Fruit fly (Drosophila melanogaster): ENCODE results near the gene Hsp67Bc.

The Hsp67Bc gene

DNA sequence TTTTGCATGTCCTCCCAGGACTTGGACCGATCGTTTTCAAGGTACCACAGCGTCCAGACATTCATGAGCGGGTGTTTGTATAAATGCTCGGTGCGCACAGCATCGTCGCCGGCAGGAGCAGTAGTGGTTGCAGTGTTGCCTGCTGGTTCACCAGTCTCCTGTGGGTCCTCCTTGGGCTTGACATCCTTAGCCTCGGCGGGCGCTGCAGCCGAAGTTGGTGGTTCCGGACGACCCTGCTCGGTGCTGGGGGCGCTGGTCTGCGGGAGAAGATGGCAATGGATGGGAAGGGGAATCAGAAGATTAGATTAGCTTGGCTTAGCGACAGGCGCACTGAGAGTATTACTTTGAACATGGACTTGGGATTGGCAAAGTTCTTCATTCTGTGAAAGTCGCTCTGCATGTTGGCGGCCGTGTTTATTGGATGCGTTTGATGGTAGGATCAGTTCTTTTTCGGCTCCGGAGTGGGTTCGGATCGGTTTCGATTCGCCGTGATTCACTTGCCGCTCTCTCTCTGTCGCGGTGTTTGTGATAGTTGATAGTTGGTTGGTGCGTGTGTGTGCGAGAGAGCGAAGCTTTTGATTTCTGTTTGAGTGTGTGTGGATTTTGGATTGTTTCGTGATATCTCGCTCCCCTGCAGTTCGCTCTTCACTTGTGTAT is 28.5 kb upstream of the Hsp67Bc start:
- TF ChIP-seq insv (optimal IDR thresholded peaks at IDR 0.05) (no peak), Myc (optimal IDR thresholded peaks at IDR 0.05) (no peak), h (optimal IDR thresholded peaks at IDR 0.05) (no peak), psq (optimal IDR thresholded peaks at IDR 0.05) (no peak), ttk (optimal IDR thresholded peaks at IDR 0.05) (no peak), Sin3A (optimal IDR thresholded peaks at IDR 0.05) (no peak)

DNA sequence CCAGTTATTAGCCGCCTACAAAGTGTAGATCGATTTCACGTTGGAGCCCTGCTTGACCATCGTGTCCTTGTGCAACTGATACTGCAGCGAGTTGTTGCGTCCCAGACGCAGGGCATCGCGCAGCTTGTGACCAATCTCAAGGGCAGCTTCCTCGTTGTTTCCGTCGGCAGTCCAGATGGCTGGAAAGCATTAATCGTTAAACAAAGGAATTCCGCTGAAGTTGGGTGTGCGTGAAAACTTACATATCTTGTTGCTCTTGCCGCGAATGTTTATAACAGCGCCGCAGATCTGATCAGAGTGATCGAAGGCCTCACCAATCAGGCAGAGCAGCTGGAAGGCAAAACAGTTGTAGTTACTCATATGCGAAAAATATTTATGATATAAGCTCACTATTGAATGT is 27.6 kb upstream of the Hsp67Bc start:
- TF ChIP-seq insv (optimal IDR thresholded peaks at IDR 0.05) (no peak), ttk (optimal IDR thresholded peaks at IDR 0.05) (no peak), Myc (optimal IDR thresholded peaks at IDR 0.05) (no peak), h (optimal IDR thresholded peaks at IDR 0.05) (no peak), Sin3A (optimal IDR thresholded peaks at IDR 0.05) (no peak), psq (optimal IDR thresholded peaks at IDR 0.05) (no peak)

DNA sequence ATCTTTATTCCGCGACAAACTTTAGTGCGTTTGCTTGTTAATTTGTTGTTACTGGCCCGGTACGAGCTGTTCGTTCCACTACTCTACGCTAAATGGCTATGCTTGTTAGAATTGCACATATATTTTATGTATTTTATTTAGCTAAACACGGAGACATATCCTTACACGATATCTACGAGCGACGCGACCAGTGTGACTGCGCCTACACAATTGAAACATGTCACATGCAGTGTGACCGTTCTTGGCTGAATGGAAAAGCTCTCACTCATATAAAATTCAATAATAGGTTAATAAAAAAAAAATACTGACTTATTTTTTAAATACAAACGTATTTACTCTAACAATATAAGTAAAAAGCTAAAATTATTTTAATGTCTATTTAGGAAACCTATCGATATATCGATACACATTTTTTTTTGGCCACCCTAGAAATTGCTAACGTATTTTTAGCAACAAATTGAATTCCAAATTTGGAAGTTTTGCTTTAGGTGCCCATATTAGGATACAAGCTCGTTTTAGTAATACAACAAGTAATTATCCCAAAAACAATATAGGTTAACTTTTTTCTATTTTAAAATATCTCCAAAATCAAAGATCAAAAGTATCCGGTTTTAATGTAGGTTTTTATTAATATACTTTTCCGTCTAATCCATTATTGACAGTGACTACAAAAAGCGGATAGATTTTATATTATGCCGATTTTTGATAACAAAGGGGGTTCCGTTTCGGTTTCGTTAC is 26.9 kb upstream of the Hsp67Bc start, which contains the start of gene CG4080:
TSS of gene CG4080 (minus strand) at position 215 of the 738 bp plus-strand sequence.
- TF ChIP-seq h (optimal IDR thresholded peaks at IDR 0.05) (no peak), insv (optimal IDR thresholded peaks at IDR 0.05) (no peak), Myc (optimal IDR thresholded peaks at IDR 0.05) (no peak), psq (optimal IDR thresholded peaks at IDR 0.05) (no peak), ttk (optimal IDR thresholded peaks at IDR 0.05) (no peak), Sin3A (optimal IDR thresholded peaks at IDR 0.05) (no peak)

DNA sequence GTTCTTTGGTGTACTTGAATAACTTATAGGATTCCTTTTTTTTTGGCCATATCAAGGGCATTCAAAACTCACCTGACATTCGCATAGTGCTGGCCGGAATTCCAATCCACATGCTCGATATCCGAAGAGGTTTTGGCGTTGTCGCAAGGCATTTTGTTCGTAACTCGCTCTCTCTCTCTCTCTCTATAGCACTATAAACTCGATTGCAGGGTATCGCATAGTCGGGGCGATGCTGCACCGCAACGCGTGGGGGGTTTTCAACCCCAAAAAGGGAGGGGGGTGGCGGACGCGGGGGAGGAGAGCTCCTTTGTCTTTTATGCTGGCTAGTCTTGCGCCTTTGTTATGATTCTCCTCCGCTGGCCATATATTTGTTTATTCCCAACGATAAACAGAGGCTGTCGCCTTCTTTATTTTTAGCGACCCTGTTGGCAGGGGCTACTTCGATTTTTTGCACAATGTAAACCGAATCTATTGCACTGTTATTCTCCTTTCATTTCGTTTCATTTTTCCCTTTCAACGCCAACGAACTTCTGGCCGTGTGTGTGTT is 26.2 kb upstream of the Hsp67Bc start:
- TF ChIP-seq insv (optimal IDR thresholded peaks at IDR 0.05) = no peak
- TF ChIP-seq Myc (optimal IDR thresholded peaks at IDR 0.05) = no peak
- TF ChIP-seq ttk (optimal IDR thresholded peaks at IDR 0.05) = no peak
- TF ChIP-seq Sin3A (optimal IDR thresholded peaks at IDR 0.05) = no peak
- no peak for TF ChIP-seq psq (optimal IDR thresholded peaks at IDR 0.05)
- no peak for TF ChIP-seq h (optimal IDR thresholded peaks at IDR 0.05)

DNA sequence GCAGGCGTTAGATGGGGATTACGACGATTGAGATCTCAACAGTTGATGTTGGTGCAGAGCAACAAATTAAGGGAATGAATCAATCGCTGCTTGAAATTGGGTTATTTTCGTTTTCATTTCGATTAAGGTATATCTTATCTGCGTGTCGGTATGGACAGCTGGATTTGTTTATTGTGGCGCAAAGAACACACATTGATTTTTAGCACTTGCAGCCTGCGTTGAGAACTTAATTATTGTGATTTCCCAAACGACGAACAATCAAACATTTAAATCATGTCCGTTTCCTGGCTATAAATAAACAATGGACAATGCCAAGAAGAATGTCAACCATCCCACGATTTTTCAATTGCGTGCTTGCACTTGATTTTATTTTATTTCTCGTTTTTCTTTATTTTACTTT is 25.7 kb upstream of the Hsp67Bc start:
- TF ChIP-seq Sin3A (optimal IDR thresholded peaks at IDR 0.05) (no peak), h (optimal IDR thresholded peaks at IDR 0.05) (no peak), Myc (optimal IDR thresholded peaks at IDR 0.05) (no peak), insv (optimal IDR thresholded peaks at IDR 0.05) (no peak), psq (optimal IDR thresholded peaks at IDR 0.05) (no peak), ttk (optimal IDR thresholded peaks at IDR 0.05) (no peak)

DNA sequence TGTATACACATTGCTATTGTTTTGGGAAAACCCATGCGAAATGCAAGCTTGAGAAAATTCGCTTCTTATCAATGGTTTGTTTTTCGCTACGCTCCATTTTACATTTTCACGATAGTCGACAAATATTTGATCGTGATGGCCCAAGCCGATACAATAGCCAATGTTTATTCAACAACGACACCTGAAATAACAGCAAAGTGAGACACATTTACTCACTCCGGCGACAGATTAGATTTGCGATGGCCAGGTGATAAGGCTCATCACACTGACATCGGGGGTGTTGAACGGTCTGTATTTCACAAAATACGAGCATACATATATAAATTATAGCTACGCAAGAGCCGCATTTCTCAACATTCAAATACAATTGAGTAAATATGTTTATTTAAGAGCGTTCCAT is 24.9 kb upstream of the Hsp67Bc start:
- no peak for TF ChIP-seq insv (optimal IDR thresholded peaks at IDR 0.05)
- no peak for TF ChIP-seq Sin3A (optimal IDR thresholded peaks at IDR 0.05)
- TF ChIP-seq Myc (optimal IDR thresholded peaks at IDR 0.05) = no peak
- no peak for TF ChIP-seq psq (optimal IDR thresholded peaks at IDR 0.05)

DNA sequence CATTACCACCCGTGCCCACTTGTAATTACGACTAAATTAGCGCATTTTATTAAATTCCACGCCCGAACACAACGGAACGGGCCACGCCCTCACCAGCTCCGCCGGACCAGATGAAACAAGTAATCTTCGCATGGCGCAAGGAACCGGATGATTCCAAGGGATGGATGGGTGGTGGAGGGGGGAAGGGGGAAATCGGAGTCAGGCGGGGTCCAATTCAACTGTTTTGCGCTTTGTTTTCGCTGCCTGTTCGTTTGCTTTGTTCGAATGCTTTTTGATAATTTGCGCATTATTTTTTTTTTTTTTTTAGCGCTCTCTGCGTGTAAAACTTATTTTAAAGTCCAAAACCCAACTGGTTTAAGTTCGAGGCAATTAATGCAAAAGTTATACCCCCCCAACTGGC is 24.4 kb upstream of the Hsp67Bc start:
- TF ChIP-seq psq (optimal IDR thresholded peaks at IDR 0.05) (no peak), insv (optimal IDR thresholded peaks at IDR 0.05) (no peak), Sin3A (optimal IDR thresholded peaks at IDR 0.05) (no peak), Myc (optimal IDR thresholded peaks at IDR 0.05) (no peak), ttk (optimal IDR thresholded peaks at IDR 0.05) (no peak), h (optimal IDR thresholded peaks at IDR 0.05) (no peak)

DNA sequence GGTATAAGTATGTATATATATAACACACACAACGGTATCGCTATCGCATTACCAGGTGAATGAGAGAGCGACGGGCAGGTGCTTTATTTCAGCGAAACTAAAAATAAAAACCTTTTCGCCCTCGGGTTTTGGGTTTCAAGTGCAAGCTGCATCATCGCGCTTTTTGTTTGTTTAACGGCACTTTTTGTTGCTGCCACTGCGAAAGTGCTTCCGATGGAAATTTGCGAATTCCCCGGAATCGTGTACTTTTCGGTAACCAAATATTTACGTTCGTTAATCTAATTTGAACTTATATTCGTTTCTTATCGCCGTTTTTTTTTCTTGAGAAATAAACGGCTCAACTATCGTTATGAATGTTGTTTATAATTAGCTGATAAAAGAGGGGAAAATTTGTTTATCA is 23.7 kb upstream of the Hsp67Bc start:
- no peak for TF ChIP-seq Sin3A (optimal IDR thresholded peaks at IDR 0.05)
- TF ChIP-seq h (optimal IDR thresholded peaks at IDR 0.05) = no peak
- no peak for TF ChIP-seq insv (optimal IDR thresholded peaks at IDR 0.05)
- no peak for TF ChIP-seq Myc (optimal IDR thresholded peaks at IDR 0.05)
- TF ChIP-seq psq (optimal IDR thresholded peaks at IDR 0.05) = no peak
- no peak for TF ChIP-seq ttk (optimal IDR thresholded peaks at IDR 0.05)

DNA sequence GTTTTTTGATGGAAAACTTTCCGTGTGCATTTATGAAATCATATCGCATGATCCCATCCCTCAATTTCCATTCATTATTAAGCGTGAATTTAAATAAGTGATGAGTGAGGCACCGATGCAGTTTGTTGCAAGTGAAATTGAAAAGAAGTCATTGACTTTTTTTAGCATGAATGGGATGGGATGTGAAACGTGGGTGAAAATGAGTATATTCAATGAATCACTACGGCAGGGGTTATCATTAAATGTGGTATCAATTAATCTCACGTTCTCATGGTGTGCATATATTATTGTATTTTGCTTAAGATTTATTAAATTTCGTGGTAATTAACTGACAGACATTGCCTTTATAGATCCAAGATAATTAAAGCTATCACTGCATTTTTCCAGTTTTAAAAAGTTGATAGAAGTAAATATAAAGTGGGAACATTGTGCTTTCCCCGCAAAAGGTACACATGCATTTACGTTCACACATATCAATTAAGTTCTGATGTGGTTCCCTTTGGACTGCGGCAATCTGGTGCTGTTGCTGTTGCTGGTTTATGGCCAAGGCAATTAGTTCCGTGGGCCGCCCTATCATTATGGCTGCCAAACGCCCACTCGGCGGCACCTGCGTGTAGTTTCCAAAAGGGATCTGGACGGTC is 19.2 kb upstream of the Hsp67Bc start:
- TF ChIP-seq h (optimal IDR thresholded peaks at IDR 0.05) = no peak
- no peak for TF ChIP-seq Myc (optimal IDR thresholded peaks at IDR 0.05)
- TF ChIP-seq Sin3A (optimal IDR thresholded peaks at IDR 0.05) = no peak
- TF ChIP-seq insv (optimal IDR thresholded peaks at IDR 0.05) = no peak
- no peak for TF ChIP-seq ttk (optimal IDR thresholded peaks at IDR 0.05)
- TF ChIP-seq psq (optimal IDR thresholded peaks at IDR 0.05) = no peak

DNA sequence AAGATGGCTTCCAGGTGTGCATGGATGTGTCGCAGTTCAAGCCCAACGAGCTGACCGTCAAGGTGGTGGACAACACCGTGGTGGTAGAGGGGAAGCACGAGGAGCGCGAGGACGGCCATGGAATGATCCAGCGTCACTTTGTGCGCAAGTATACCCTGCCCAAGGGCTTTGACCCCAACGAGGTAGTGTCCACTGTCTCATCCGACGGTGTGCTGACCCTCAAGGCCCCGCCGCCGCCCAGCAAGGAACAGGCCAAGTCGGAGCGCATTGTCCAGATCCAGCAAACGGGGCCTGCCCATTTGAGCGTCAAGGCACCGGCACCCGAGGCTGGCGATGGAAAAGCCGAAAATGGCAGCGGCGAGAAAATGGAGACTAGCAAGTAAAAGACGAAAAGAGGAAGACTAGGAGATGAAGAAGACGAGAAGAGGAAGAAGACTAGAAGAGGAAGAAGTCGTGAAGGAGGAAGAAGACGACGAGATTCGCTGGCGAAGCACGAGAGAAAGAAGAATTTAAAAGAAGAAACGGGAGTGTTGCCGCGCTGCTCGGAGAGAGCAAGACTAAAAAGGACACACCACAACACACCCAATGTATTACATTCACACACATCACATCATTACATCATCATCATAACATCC is 12.3 kb upstream of the Hsp67Bc start:
- no peak for TF ChIP-seq psq (optimal IDR thresholded peaks at IDR 0.05)
- TF ChIP-seq insv (optimal IDR thresholded peaks at IDR 0.05) = no peak
- no peak for TF ChIP-seq Sin3A (optimal IDR thresholded peaks at IDR 0.05)
- no peak for TF ChIP-seq h (optimal IDR thresholded peaks at IDR 0.05)
- no peak for TF ChIP-seq ttk (optimal IDR thresholded peaks at IDR 0.05)
- no peak for TF ChIP-seq Myc (optimal IDR thresholded peaks at IDR 0.05)

DNA sequence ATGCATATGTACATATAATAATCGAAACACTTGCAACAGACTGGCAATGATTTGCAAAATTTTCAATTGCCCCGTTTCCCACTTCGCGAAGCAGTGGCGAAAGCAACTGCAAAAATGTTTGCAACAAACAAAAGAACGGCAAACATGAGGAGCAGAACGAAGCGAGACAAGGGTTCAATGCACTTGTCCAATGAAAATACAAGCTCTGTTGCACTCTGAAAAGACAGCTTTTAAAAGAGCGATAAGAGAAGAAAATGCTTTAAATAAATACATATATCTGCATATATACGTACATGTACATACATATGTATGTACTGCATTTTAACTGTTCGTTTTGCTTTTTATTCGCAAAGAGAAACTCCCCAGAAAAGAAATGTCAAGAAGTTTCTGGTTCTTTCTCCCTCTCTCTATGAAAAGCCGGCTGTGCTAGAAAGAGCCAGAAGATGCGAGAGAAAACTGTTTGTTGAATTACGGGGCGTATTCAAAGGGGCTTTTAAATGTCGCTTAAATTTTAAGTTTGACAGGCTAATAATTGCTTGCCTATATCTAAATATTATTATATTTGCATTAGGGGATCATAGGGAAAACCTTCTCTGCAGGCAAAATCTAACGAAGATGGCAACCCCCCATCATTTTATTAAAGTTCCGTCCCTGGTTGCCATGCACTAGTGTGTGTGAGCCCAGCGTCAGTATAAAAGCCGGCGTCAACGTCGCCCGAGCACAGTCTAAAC is 11.2 kb upstream of the Hsp67Bc start, which contains the start of gene Hsp27:
TSS of gene Hsp27 (plus strand) at position 719 of the 731 bp plus-strand sequence.
- TF ChIP-seq ttk (optimal IDR thresholded peaks at IDR 0.05) (no peak), psq (optimal IDR thresholded peaks at IDR 0.05) (no peak), insv (optimal IDR thresholded peaks at IDR 0.05) (no peak), Myc (optimal IDR thresholded peaks at IDR 0.05) (no peak), Sin3A (optimal IDR thresholded peaks at IDR 0.05) (no peak), h (optimal IDR thresholded peaks at IDR 0.05) (no peak)

All from Kc167 (cell line).